Worm (Caenorhabditis elegans): ENCODE results near the gene R02F2.10.

DNA sequence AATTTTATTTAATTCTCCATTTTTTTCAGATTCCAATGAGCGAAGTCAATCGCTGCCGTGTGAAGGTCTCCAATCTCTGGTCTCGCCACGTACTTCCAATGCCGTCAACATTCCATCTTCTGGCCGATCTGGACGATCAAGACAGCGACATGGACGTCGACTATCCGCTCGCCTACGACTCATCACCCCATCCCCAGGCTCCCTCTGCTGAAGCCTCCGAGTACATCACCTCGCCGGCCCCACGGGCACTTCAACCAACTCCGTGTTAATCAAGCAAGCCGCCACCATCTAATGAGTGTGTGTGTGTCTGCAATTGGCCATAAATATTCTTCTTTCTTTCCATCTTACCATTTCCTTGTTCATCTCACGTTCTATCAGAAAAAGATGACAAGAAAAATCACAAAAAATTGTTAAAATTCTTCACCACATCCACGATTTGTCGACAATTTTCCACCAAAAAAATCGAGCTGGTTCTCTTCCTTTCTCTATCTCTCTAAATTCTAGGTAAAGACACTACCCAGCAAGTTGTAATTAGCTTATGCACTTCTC is 27.4 kb downstream of the R02F2.10 start:
- TF ChIP-seq him-1 (tag; optimal IDR thresholded peaks at IDR 0.05), result no peak
- TF ChIP-seq unc-130 (GFP tag; optimal IDR thresholded peaks at IDR 0.05), result no peak
- no peak for TF ChIP-seq D2030.7 (GFP tag; IDR thresholded peaks at IDR 0.05)
- TF ChIP-seq pha-4 (tag; optimal IDR thresholded peaks at IDR 0.05), result no peak
- no peak for TF ChIP-seq F49E8.2 (tag; optimal IDR thresholded peaks at IDR 0.05; ENCODE audit: insufficient read depth)
- no peak for TF ChIP-seq ceh-27 (GFP tag; optimal IDR thresholded peaks at IDR 0.05)
- no peak for TF ChIP-seq unc-62 (GFP tag; optimal IDR thresholded peaks at IDR 0.05)
- TF ChIP-seq F22D6.2 (tag; optimal IDR thresholded peaks at IDR 0.05), result no peak

Measured in whole organism, young adult.